Worm (Caenorhabditis elegans) whole organism, L4/young adult: ENCODE results near the gene glrx-21.

ENCODE experiments used
- W03F9.2 ChIP-seq: fragments of 150-350 bp; optimal IDR thresholded peaks from 2 replicates; lab custom pipeline; 2014; ENCODE audit warnings: missing biosample characterization, missing genetic modification characterization
- dao-5 ChIP-seq: sonication (generic microtip); optimal IDR thresholded peaks from 2 replicates; lab custom pipeline; 2016; ENCODE audit warnings: missing genotype, missing genetic modification characterization, moderate library complexity, missing compliant biosample characterization

DNA sequence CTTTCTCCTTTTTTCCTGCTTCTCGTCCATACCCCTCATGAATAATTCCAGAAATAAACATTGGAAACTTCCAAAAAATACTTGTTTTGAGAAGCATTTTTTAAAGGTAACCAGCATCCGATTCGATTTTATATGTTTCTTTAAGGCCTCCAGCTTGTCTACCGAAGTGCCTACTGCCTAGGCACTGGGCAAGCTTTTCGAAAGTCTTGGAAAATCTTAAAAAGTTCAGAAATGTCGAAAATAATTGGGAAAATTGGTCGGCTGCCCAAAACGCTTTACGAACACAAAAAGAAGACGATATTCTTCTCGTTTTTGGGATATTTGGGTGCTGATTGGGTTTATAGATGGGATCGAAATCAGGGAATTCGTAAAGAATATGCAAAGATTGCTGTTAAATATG is 24.3 kb downstream of the glrx-21 start, which contains the start of gene F52C9.3:
- TF ChIP-seq dao-5 (tag; lab: Kevin White, UChicago): no peak
- TF ChIP-seq W03F9.2: no peak
